Worm (Caenorhabditis elegans): ENCODE results near the gene kin-36.
"Not testable (repeated sequence)": the region's sequence is repeated elsewhere in the genome, so short reads cannot be mapped to it uniquely, and the experiment has no call there.

Gene kin-36

DNA sequence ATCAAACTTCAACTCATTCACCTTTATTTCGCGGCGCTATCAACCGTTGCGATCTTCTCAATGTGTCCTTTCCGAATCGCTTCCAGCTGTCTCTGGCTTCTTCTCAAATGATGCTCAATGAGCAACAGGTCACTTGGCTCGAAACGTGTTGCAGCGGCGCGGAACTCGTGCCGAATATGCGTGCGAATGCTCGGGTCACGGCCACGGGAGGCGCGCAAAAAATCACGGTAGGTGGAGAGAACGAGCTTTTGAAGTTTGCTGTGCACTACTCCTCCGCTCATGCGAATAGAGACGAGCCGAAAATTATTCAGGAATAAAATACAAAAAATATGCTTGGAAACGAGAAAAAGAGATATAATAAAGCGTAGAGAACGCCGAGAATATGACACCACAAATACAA is 31.6 kb downstream of the kin-36 start, which contains the start of gene cif-1:
cif-1 (minus strand) TSS at position 297 of the 400 bp plus-strand sequence.
- no peak for TF ChIP-seq ama-1 (optimal IDR thresholded peaks at IDR 0.05)
- no peak for TF ChIP-seq nhr-77 (tag; optimal IDR thresholded peaks at IDR 0.05)
- no peak for TF ChIP-seq mbf-1 (tag; optimal IDR thresholded peaks at IDR 0.05)
- no peak for TF ChIP-seq peb-1 (tag; optimal IDR thresholded peaks at IDR 0.05)
- TF ChIP-seq skn-1 (tag; optimal IDR thresholded peaks at IDR 0.05): no peak
- TF ChIP-seq unc-39 (tag; optimal IDR thresholded peaks at IDR 0.05): no peak
- no peak for TF ChIP-seq ztf-4 (tag; optimal IDR thresholded peaks at IDR 0.05)
- TF ChIP-seq nhr-6 (tag; optimal IDR thresholded peaks at IDR 0.05): no peak
- no peak for TF ChIP-seq crh-2 (tag; optimal IDR thresholded peaks at IDR 0.05)

DNA sequence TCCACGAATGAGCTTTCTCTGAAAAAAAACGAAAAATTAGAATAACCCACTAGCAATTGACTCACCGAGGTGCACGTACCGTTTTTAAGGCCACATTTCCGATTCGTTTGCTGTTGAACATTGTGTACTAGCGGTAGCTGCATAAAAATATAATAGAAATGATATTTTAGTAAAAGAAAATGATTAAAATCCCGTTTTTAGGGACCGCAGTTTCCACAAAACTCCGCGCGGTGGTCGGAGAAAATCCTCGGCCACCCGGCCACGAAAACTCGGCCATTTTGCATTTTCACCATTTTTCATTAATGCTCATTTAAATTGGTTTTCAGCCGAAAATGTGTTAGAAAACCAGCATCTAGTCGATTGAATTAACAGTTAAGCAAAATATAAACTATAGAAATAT is 33.6 kb downstream of the kin-36 start, which contains the start of gene yars-2:
yars-2 (minus strand) TSS at position 249 of the 400 bp plus-strand sequence.
- peak; percentile 29 for TF ChIP-seq sma-3 (GFP tag; optimal IDR thresholded peaks at IDR 0.05)
- peak; percentile 5 for TF ChIP-seq unc-55 (GFP tag; optimal IDR thresholded peaks at IDR 0.05)
- no peak for TF ChIP-seq elt-1 (tag; optimal IDR thresholded peaks at IDR 0.05)
- TF ChIP-seq ztf-11 (tag; optimal IDR thresholded peaks at IDR 0.05): no peak
- TF ChIP-seq lsy-2 (tag; optimal IDR thresholded peaks at IDR 0.05): peak in 1 of 2 experiments; percentile 32
- TF ChIP-seq C34F6.9 (tag; optimal IDR thresholded peaks at IDR 0.05): peak; percentile 0

DNA sequence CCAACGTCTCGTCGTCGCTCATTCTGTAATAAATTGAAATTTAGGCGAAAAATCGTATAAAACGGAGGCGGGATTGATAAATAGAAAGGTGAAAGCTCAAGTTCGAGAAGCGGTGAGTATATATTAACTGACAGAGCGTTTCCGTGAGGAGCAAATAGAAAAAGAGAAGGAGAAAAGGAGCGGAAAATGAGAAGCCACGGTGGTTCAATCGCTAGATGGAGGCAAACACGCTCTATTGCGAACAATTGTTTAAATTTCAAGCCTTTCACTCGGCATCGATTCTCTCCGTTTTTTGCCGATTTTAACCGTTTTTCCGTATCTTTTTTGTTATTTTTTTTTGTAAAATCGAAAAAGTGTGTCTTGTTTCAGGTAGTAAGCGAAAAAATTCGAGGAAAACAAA is 37.0 kb downstream of the kin-36 start, which contains the start of gene miro-1:
miro-1 (minus strand) TSS at position 23 of the 400 bp plus-strand sequence.
- TF ChIP-seq sma-3 (GFP tag; optimal IDR thresholded peaks at IDR 0.05); crh-2 (tag; optimal IDR thresholded peaks at IDR 0.05); nhr-237 (tag; optimal IDR thresholded peaks at IDR 0.05): not testable (repeated sequence)

DNA sequence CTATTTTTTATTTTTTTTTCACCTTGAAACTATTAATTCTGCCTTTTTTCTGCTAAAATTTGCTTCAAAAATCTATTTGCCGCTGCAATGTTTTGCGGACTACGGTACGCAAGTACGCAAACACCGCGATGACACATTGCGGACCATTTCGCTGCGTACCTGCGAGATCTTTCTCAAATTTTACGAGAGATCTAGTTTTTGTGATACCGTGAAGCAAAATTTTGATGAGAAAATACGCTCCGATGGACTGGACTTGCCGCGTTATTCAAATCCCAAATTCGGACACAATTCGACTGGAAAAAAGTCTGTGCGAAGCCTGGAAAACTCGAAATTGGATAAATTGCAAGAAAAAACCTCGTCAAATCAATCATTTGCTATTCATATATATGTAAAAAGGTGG is 41.7 kb downstream of the kin-36 start:
- peak; percentile 17 for TF ChIP-seq gmeb-1 (tag; optimal IDR thresholded peaks at IDR 0.05)
- TF ChIP-seq sma-3 (GFP tag; optimal IDR thresholded peaks at IDR 0.05): peak; percentile 22
- TF ChIP-seq unc-55 (GFP tag; optimal IDR thresholded peaks at IDR 0.05): peak; percentile 2
- peak; percentile 8 for TF ChIP-seq C34F6.9 (tag; optimal IDR thresholded peaks at IDR 0.05)
- TF ChIP-seq lsy-2 (tag; optimal IDR thresholded peaks at IDR 0.05): peak; percentile 77 to 85
- peak; percentile 14 for TF ChIP-seq F13H6.1 (tag; optimal IDR thresholded peaks at IDR 0.05)

DNA sequence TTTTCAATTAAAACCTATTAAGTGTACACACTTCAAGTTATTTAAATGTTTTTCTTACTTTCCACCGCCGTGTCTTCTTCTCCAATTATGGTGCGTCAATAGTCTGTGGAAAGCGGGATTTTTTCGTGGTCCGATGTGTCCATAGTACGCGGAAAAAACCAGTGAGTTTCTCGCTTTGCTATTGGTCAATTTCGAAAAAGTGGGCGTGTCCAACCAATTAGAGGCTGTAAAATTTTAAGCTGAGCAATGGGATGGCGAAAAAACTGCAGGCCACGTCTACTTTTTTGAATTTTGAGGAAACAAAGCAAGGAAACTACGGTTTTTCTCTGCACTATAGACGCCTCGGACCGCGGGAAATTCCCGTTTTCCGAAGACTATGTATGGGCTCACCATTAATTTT is 44.9 kb downstream of the kin-36 start:
- TF ChIP-seq nhr-25 (tag; optimal IDR thresholded peaks at IDR 0.05) (no peak), mbf-1 (tag; optimal IDR thresholded peaks at IDR 0.05) (no peak), sem-4 (tag; optimal IDR thresholded peaks at IDR 0.05) (no peak), alr-1 (tag; optimal IDR thresholded peaks at IDR 0.05) (no peak), snpc-4 (tag; optimal IDR thresholded peaks at IDR 0.05) (no peak), C34F6.9 (tag; optimal IDR thresholded peaks at IDR 0.05) (no peak), mdl-1 (tag; optimal IDR thresholded peaks at IDR 0.05) (no peak), aly-2 (tag; optimal IDR thresholded peaks at IDR 0.05) (no peak), ztf-1 (GFP tag; conservative IDR thresholded peaks at IDR 0.05) (no peak), ZK546.5 (tag; optimal IDR thresholded peaks at IDR 0.05) (no peak), nhr-6 (tag; optimal IDR thresholded peaks at IDR 0.05) (no peak), nhr-21 (tag; optimal IDR thresholded peaks at IDR 0.05) (no peak), ceh-16 (tag; optimal IDR thresholded peaks at IDR 0.05) (no peak), unc-62 (GFP tag; optimal IDR thresholded peaks at IDR 0.05) (no peak), ceh-82 (tag; optimal IDR thresholded peaks at IDR 0.05) (no peak), nhr-12 (tag; optimal IDR thresholded peaks at IDR 0.05) (no peak), nhr-23 (tag; optimal IDR thresholded peaks at IDR 0.05) (no peak)

DNA sequence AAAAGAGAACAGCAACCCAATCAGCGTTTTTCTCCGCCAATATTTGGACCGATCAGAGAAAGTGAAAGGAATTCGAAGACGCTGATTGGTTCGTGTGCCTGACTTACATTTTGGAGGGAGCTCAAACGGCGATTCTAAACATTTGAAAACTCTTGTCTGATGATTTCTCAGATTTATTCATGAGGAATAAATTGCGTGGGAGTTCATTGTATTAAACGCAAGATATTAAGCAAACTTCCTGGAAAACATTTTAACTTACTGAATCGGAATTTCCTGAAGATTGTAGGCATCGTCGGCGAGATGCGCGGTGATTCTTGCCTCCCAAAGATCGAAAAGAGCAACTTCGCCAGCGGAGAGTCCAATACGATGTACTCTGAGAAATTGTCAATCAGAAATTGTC is 45.7 kb downstream of the kin-36 start, which contains the start of gene K08F11.1:
K08F11.1 (plus strand) TSS at position 301 of the 400 bp plus-strand sequence.
- TF ChIP-seq lin-39 (tag; optimal IDR thresholded peaks at IDR 0.05) (no peak), nhr-12 (tag; optimal IDR thresholded peaks at IDR 0.05) (no peak), ceh-16 (tag; optimal IDR thresholded peaks at IDR 0.05) (no peak), ztf-4 (tag; optimal IDR thresholded peaks at IDR 0.05) (no peak), blmp-1 (tag; optimal IDR thresholded peaks at IDR 0.05; ENCODE audit: insufficient read depth) (no peak), mdl-1 (tag; optimal IDR thresholded peaks at IDR 0.05) (no peak), Y55F3AM.14 (GFP tag; optimal IDR thresholded peaks at IDR 0.05) (no peak)

Data from whole organism, L2 larva.